Fruit fly (Drosophila melanogaster): ENCODE results near the gene by.

DNA sequence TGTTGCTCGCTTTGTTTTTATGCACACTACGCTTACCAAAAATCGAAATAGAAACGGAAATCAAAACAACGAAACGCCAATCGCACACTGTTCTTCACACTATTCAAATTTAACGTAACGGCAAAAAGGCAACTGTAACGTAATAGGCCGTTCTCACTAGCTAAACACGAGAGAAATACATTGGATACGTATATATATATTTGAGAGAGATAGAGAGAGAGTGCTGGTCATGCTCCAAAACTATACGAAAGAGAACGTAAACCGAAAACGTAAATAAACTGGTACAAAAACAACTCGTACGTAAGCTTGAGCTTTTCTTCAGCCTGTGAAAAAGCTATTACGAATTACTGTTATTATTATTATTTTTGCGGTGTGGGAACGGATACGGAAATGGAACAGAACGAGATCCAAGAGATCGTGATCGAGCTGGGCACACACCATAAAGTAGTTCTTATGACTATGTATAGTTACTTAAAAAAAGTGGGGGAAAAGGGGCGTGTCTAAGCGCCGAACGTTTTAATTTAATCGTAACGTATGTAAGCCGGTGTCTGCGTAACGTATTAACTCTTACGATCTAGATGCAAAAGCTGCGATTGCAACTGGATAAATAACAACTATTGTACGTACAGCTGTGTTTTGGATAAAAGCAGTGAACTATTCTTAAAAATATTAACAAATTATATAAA is 10.8 kb upstream of the by start:
- TF ChIP-seq Hr38 (GFP tag; optimal IDR thresholded peaks at IDR 0.05) (no peak), Sox102F (GFP tag; optimal IDR thresholded peaks at IDR 0.05) (no peak), CG9139 (GFP tag; optimal IDR thresholded peaks at IDR 0.05) (no peak), vri (GFP tag; optimal IDR thresholded peaks at IDR 0.05) (no peak), CG11294 (GFP tag; IDR thresholded peaks at IDR 0.05) (no peak)
